Worm (Caenorhabditis elegans) whole organism, young adult: Measurements from ENCODE around the gene denn-4.

Source experiments
- K12H6.12 ChIP-seq: fragments of 200-800 bp; sonication (Bioruptor generic); optimal IDR thresholded peaks from 2 replicates; lab custom pipeline; 2018; ENCODE audit warnings: mild to moderate bottlenecking, missing genetic modification characterization, missing compliant biosample characterization
- ZK185.1 ChIP-seq: sonication (generic microtip); optimal IDR thresholded peaks from 2 replicates; lab custom pipeline; 2016; ENCODE audit warnings: mild to moderate bottlenecking, missing genetic modification characterization, missing compliant biosample characterization; ENCODE audit not compliant: poor library complexity, severe bottlenecking
- ceh-27 ChIP-seq: fragments of 200-800 bp; sonication (Bioruptor generic); optimal IDR thresholded peaks from 2 replicates; lab custom pipeline; 2018; ENCODE audit warnings: mild to moderate bottlenecking, missing genetic modification characterization, moderate library complexity, missing compliant biosample characterization
- ceh-58 ChIP-seq: fragments of 200-800 bp; sonication (Bioruptor generic); IDR thresholded peaks from 2 replicates; pipeline ENCODE4 v1.3.6; 2022; ENCODE audit warnings: missing genetic modification characterization, missing compliant biosample characterization
- dpl-1 ChIP-seq: fragments of 150-350 bp; optimal IDR thresholded peaks from 2 replicates; lab custom pipeline; 2014; ENCODE audit warnings: missing biosample characterization, missing genetic modification reagents, missing genetic modification characterization
- egl-18 ChIP-seq: fragments of 200-800 bp; sonication (Bioruptor generic); IDR thresholded peaks from 2 replicates; pipeline ENCODE4 v1.3.6; 2022; ENCODE audit warnings: missing genetic modification reagents, missing genetic modification characterization, missing compliant biosample characterization
- egl-44 ChIP-seq: fragments of 200-800 bp; sonication (Bioruptor generic); IDR thresholded peaks from 2 replicates; pipeline ENCODE4 v1.3.6; 2022; ENCODE audit warnings: missing genetic modification reagents, missing genetic modification characterization, missing compliant biosample characterization
- nfya-1 ChIP-seq: sonication (generic microtip); optimal IDR thresholded peaks from 2 replicates; lab custom pipeline; 2017; ENCODE audit warnings: antibody characterized with exemption, missing compliant biosample characterization, missing genetic modification characterization, borderline replicate concordance; ENCODE audit not compliant: insufficient read depth
- nhr-90 ChIP-seq: sonication (generic microtip); optimal IDR thresholded peaks from 2 replicates; lab custom pipeline; 2016; ENCODE audit warnings: missing genotype, mild to moderate bottlenecking, missing genetic modification characterization, missing compliant biosample characterization
- sea-2 ChIP-seq: fragments of 200-800 bp; sonication (Bioruptor generic); IDR thresholded peaks from 2 replicates; pipeline ENCODE4 v1.3.6; 2022; ENCODE audit warnings: missing genetic modification characterization, missing compliant biosample characterization
- unc-62 ChIP-seq: fragments of 150-350 bp; optimal IDR thresholded peaks from 2 replicates; lab custom pipeline; 2014; ENCODE audit warnings: missing biosample characterization, missing genetic modification reagents, missing genetic modification characterization

- TF ChIP-seq ceh-58 (GFP tag; lab: Robert Waterston, UW) (no peak), nhr-90 (tag; lab: Kevin White, UChicago) (no peak), unc-62 (GFP tag; lab: Kevin White, UChicago) (no peak), dpl-1 (GFP tag; lab: Kevin White, UChicago) (no peak), nfya-1 (no peak), ZK185.1 (tag; lab: Kevin White, UChicago) (no peak), K12H6.12 (no peak), egl-44 (no peak), ceh-27 (GFP tag; lab: Kevin White, UChicago) (no peak), sea-2 (GFP tag; lab: Robert Waterston, UW) (no peak), egl-18 (GFP tag; lab: Robert Waterston, UW) (no peak)
Measured at ce11 chrIV:1895024-1895423, 28.8 kb upstream of the denn-4 start.
